Worm (Caenorhabditis elegans) whole organism, L4 larva: ENCODE results near the gene msd-4.
A peak's percentile ranks its signal among the peaks of the same experiment; 100 is the strongest.

Experiments used
- D1046.2 ChIP-seq: fragments of 200-800 bp; sonication (Bioruptor generic); IDR thresholded peaks from 2 replicates; pipeline ENCODE4 v1.3.6; 2022; ENCODE audit warnings: missing genetic modification characterization, missing compliant biosample characterization
- F10B5.3 ChIP-seq: sonication (generic microtip); optimal IDR thresholded peaks from 2 replicates; lab custom pipeline; 2016; ENCODE audit warnings: mild to moderate bottlenecking, missing genetic modification characterization, missing compliant biosample characterization
- R02D3.7 ChIP-seq: fragments of 150-350 bp; sonication (generic microtip); optimal IDR thresholded peaks from 3 replicates; lab custom pipeline; 2014; ENCODE audit warnings: missing biosample characterization, missing genetic modification characterization
- T20F7.1 ChIP-seq: fragments of 200-800 bp; sonication (Bioruptor generic); optimal IDR thresholded peaks from 2 replicates; lab custom pipeline; 2018; ENCODE audit warnings: mild to moderate bottlenecking, missing genetic modification characterization, missing compliant biosample characterization
- Y105C5A.15 ChIP-seq: fragments of 200-800 bp; sonication (Bioruptor generic); IDR thresholded peaks from 2 replicates; pipeline ENCODE4 v1.3.6; 2022; ENCODE audit warnings: missing genetic modification characterization, missing compliant biosample characterization
- Y48G9A.11 ChIP-seq: fragments of 200-800 bp; sonication (Bioruptor generic); IDR thresholded peaks from 2 replicates; pipeline ENCODE4 v1.3.6; 2022; ENCODE audit warnings: missing genetic modification reagents, missing genetic modification characterization, missing compliant biosample characterization
- Y5F2A.4 ChIP-seq: fragments of 200-800 bp; sonication (Bioruptor generic); optimal IDR thresholded peaks from 2 replicates; lab custom pipeline; 2018; ENCODE audit warnings: mild to moderate bottlenecking, missing genetic modification characterization, missing compliant biosample characterization
- ZK546.5 ChIP-seq, 2 experiments: sonication (generic microtip); optimal IDR thresholded peaks; 2 replicates each; lab custom pipeline; 2017; ENCODE audit warnings: missing biosample characterization in 2 of 2, missing genetic modification characterization in 2 of 2
- aha-1 ChIP-seq: fragments of 150-350 bp; peaks from one replicate; lab custom pipeline; 2014; ENCODE audit warnings: missing biosample characterization, missing genetic modification characterization
- attf-4 ChIP-seq: sonication (generic microtip); optimal IDR thresholded peaks from 3 replicates; lab custom pipeline; 2017; ENCODE audit warnings: missing biosample characterization, missing genetic modification characterization
- ceh-28 ChIP-seq: fragments of 150-350 bp; optimal IDR thresholded peaks from 2 replicates; lab custom pipeline; 2014; ENCODE audit warnings: missing biosample characterization, missing genetic modification reagents, missing genetic modification characterization
- ceh-44 ChIP-seq: fragments of 200-800 bp; sonication (Bioruptor generic); IDR thresholded peaks from 2 replicates; pipeline ENCODE4 v1.3.6; 2022; ENCODE audit warnings: missing genetic modification reagents, missing genetic modification characterization, missing compliant biosample characterization
- ceh-62 ChIP-seq: sonication (generic microtip); optimal IDR thresholded peaks from 2 replicates; lab custom pipeline; 2017; ENCODE audit warnings: missing biosample characterization, missing genetic modification characterization
- ces-1 ChIP-seq: fragments of 150-350 bp; sonication (generic microtip); optimal IDR thresholded peaks from 4 replicates; lab custom pipeline; 2014; ENCODE audit warnings: missing biosample characterization, missing genetic modification reagents, missing genetic modification characterization
- cey-2 ChIP-seq: sonication (generic microtip); optimal IDR thresholded peaks from 3 replicates; lab custom pipeline; 2017; ENCODE audit warnings: missing genetic modification characterization, mild to moderate bottlenecking, missing compliant biosample characterization, antibody characterized with exemption, borderline replicate concordance; ENCODE audit not compliant: insufficient read depth
- daf-16 ChIP-seq, 3 experiments: sonication (generic microtip); optimal IDR thresholded peaks; 2 replicates each; lab custom pipeline; 2016 to 2017; ENCODE audit warnings: missing genetic modification characterization in 3 of 3, missing genetic modification reagents in 3 of 3, mild to moderate bottlenecking in 2 of 3, missing compliant biosample characterization in 2 of 3, missing biosample characterization in 1 of 3, moderate library complexity in 1 of 3
- dmd-8 ChIP-seq: fragments of 200-800 bp; sonication (Bioruptor generic); IDR thresholded peaks from 2 replicates; pipeline ENCODE4 v1.3.6; 2022; ENCODE audit warnings: missing genetic modification characterization, missing compliant biosample characterization
- dpl-1 ChIP-seq: fragments of 150-350 bp; optimal IDR thresholded peaks from 2 replicates; lab custom pipeline; 2014; ENCODE audit warnings: missing biosample characterization, missing genetic modification reagents, missing genetic modification characterization
- fkh-10 ChIP-seq: fragments of 150-350 bp; optimal IDR thresholded peaks from 2 replicates; lab custom pipeline; 2014; ENCODE audit warnings: missing biosample characterization, missing genetic modification reagents, missing genetic modification characterization
- fos-1 ChIP-seq: fragments of 150-350 bp; optimal IDR thresholded peaks from 2 replicates; lab custom pipeline; 2014; ENCODE audit warnings: missing biosample characterization, missing genetic modification characterization
- hif-1 ChIP-seq, 2 experiments: sonication (generic microtip); optimal IDR thresholded peaks; 2 replicates each; lab custom pipeline; 2016 to 2017; ENCODE audit warnings: missing compliant biosample characterization in 2 of 2, missing genetic modification characterization in 2 of 2, missing genetic modification reagents in 2 of 2, missing genotype in 2 of 2, mild to moderate bottlenecking in 1 of 2
- hmg-1.1 ChIP-seq: fragments of 200-800 bp; sonication (Bioruptor generic); IDR thresholded peaks from 2 replicates; pipeline ENCODE4 v1.3.6; 2022; ENCODE audit warnings: missing genetic modification reagents, missing genetic modification characterization, missing compliant biosample characterization
- lin-13 ChIP-seq: fragments of 150-350 bp; optimal IDR thresholded peaks from 2 replicates; lab custom pipeline; 2014; ENCODE audit warnings: missing biosample characterization, missing genetic modification reagents, missing genetic modification characterization
- lin-15B ChIP-seq: fragments of 150-350 bp; sonication (generic microtip); optimal IDR thresholded peaks from 3 replicates; lab custom pipeline; 2014; ENCODE audit warnings: missing biosample characterization, missing genetic modification characterization
- lin-29 ChIP-seq: fragments of 200-800 bp; sonication (Bioruptor generic); IDR thresholded peaks from 2 replicates; pipeline ENCODE4 v1.3.6; 2022; ENCODE audit warnings: missing genetic modification reagents, missing genetic modification characterization, missing compliant biosample characterization
- lin-39 ChIP-seq: fragments of 150-350 bp; optimal IDR thresholded peaks from 2 replicates; lab custom pipeline; 2014; ENCODE audit warnings: missing biosample characterization, missing genetic modification reagents, missing genetic modification characterization
- mdl-1 ChIP-seq, 2 experiments: fragments of 150-350 bp in 1 of 2; sonication (generic microtip) in 1 of 2; optimal IDR thresholded peaks; 2 replicates each; lab custom pipeline; 2014 to 2017; ENCODE audit warnings: missing biosample characterization in 2 of 2, missing genetic modification characterization in 2 of 2
- mes-2 ChIP-seq: sonication (generic microtip); optimal IDR thresholded peaks from 2 replicates; lab custom pipeline; 2016; ENCODE audit warnings: missing genotype, mild to moderate bottlenecking, missing genetic modification characterization, missing compliant biosample characterization; ENCODE audit not compliant: poor library complexity, severe bottlenecking
- nhr-102 ChIP-seq: sonication (generic microtip); optimal IDR thresholded peaks from 2 replicates; lab custom pipeline; 2016; ENCODE audit warnings: mild to moderate bottlenecking, missing genetic modification characterization, moderate library complexity, missing compliant biosample characterization
- nhr-28 ChIP-seq: fragments of 150-350 bp; optimal IDR thresholded peaks from 2 replicates; lab custom pipeline; 2014; ENCODE audit warnings: missing biosample characterization, missing genetic modification characterization
- nhr-41 ChIP-seq: fragments of 200-800 bp; sonication (Bioruptor generic); IDR thresholded peaks from 2 replicates; pipeline ENCODE4 v1.3.6; 2022; ENCODE audit warnings: missing genetic modification reagents, missing genetic modification characterization, missing compliant biosample characterization
- nhr-42 ChIP-seq: fragments of 200-800 bp; sonication (Bioruptor generic); IDR thresholded peaks from 2 replicates; pipeline ENCODE4 v1.3.6; 2022; ENCODE audit warnings: missing genetic modification characterization, missing compliant biosample characterization
- nhr-76 ChIP-seq: fragments of 150-350 bp; optimal IDR thresholded peaks from 2 replicates; lab custom pipeline; 2014; ENCODE audit warnings: missing biosample characterization, missing genetic modification characterization
- pqm-1 ChIP-seq: sonication (generic microtip); optimal IDR thresholded peaks from 2 replicates; lab custom pipeline; 2017; ENCODE audit warnings: missing biosample characterization, missing genetic modification characterization
- rbr-2 ChIP-seq: sonication (generic microtip); optimal IDR thresholded peaks from 2 replicates; lab custom pipeline; 2016; ENCODE audit warnings: missing genotype, missing genetic modification characterization, missing compliant biosample characterization
- saeg-2 ChIP-seq: fragments of 200-800 bp; sonication (Bioruptor generic); IDR thresholded peaks from 2 replicates; pipeline ENCODE4 v1.3.6; 2022; ENCODE audit warnings: missing genetic modification reagents, missing genetic modification characterization, missing compliant biosample characterization
- sdz-12 ChIP-seq: fragments of 200-800 bp; sonication (Bioruptor generic); optimal IDR thresholded peaks from 2 replicates; lab custom pipeline; 2018; ENCODE audit warnings: mild to moderate bottlenecking, missing genetic modification characterization, missing compliant biosample characterization
- skn-1 ChIP-seq: fragments of 150-350 bp; optimal IDR thresholded peaks from 2 replicates; lab custom pipeline; 2014; ENCODE audit warnings: missing biosample characterization, missing genetic modification characterization
- spr-3 ChIP-seq: fragments of 200-800 bp; sonication (Bioruptor generic); optimal IDR thresholded peaks from 2 replicates; lab custom pipeline; 2018; ENCODE audit warnings: mild to moderate bottlenecking, missing genetic modification characterization, missing compliant biosample characterization
- tag-97 ChIP-seq: fragments of 200-800 bp; sonication (Bioruptor generic); IDR thresholded peaks from 2 replicates; pipeline ENCODE4 v1.3.6; 2022; ENCODE audit warnings: missing genetic modification characterization, missing compliant biosample characterization
- tra-1 ChIP-seq: fragments of 200-800 bp; sonication (Bioruptor generic); IDR thresholded peaks from 2 replicates; pipeline ENCODE4 v1.3.6; 2022; ENCODE audit warnings: missing genetic modification reagents, missing genetic modification characterization, missing compliant biosample characterization
- unc-130 ChIP-seq: sonication (generic microtip); optimal IDR thresholded peaks from 2 replicates; lab custom pipeline; 2016; ENCODE audit warnings: missing genetic modification reagents, missing genetic modification characterization, missing compliant biosample characterization
- unc-39 ChIP-seq: sonication (generic microtip); optimal IDR thresholded peaks from 2 replicates; lab custom pipeline; 2017; ENCODE audit warnings: missing biosample characterization, missing genetic modification characterization
- vab-7 ChIP-seq: fragments of 200-800 bp; sonication (Bioruptor generic); IDR thresholded peaks from 2 replicates; pipeline ENCODE4 v1.3.6; 2022; ENCODE audit warnings: missing genetic modification reagents, missing genetic modification characterization, missing compliant biosample characterization
- zag-1 ChIP-seq: fragments of 150-350 bp; optimal IDR thresholded peaks from 2 replicates; lab custom pipeline; 2014; ENCODE audit warnings: missing biosample characterization, missing genetic modification characterization
- zfp-2 ChIP-seq: sonication (generic microtip); optimal IDR thresholded peaks from 2 replicates; lab custom pipeline; 2016; ENCODE audit warnings: mild to moderate bottlenecking, missing genetic modification characterization, missing compliant biosample characterization
- zip-2 ChIP-seq: fragments of 150-350 bp; optimal IDR thresholded peaks from 2 replicates; lab custom pipeline; 2014; ENCODE audit warnings: missing biosample characterization, missing genetic modification characterization
- ztf-11 ChIP-seq: fragments of 150-350 bp; optimal IDR thresholded peaks from 2 replicates; lab custom pipeline; 2014; ENCODE audit warnings: missing biosample characterization, missing genetic modification characterization
- ztf-7 ChIP-seq: fragments of 150-350 bp; optimal IDR thresholded peaks from 2 replicates; lab custom pipeline; 2014; ENCODE audit warnings: missing biosample characterization, missing genetic modification characterization

The msd-4 gene

ce11 chrIII:4900260-4900659, 31.7 kb upstream of the msd-4 start, which contains the start of gene tag-340:
Gene tag-340, plus strand, starts transcription at chrIII:4900508.
- TF ChIP-seq nhr-28 (peak; percentile 3), daf-16 (GFP tag; optimal IDR thresholded peaks at IDR 0.05; lab: Kevin White, UChicago) (no peak), daf-16 (tag; optimal IDR thresholded peaks at IDR 0.05; lab: Kevin White, UChicago) (peak; percentile 42), R02D3.7 (tag; lab: Kevin White, UChicago) (no peak)

ce11 chrIII:4899728-4900127, 31.2 kb upstream of the msd-4 start:
- TF ChIP-seq unc-39 (tag; lab: Kevin White, UChicago) (peak; percentile 90), dpl-1 (GFP tag; lab: Kevin White, UChicago) (peak; percentile 93), tag-97 (GFP tag; lab: Robert Waterston, UW) (no peak), ztf-7 (tag; lab: Kevin White, UChicago) (peak; percentile 74), attf-4 (tag; lab: Kevin White, UChicago) (no peak), Y48G9A.11 (GFP tag; lab: Robert Waterston, UW) (peak; percentile 81), hif-1 (tag; optimal IDR thresholded peaks at IDR 0.05; lab: Kevin White, UChicago) (peak; percentile 94 to 97), lin-39 (tag; lab: Kevin White, UChicago) (no peak), zfp-2 (peak; percentile 96), F10B5.3 (tag; lab: Kevin White, UChicago) (peak; percentile 88), tra-1 (peak; percentile 99), nhr-76 (tag; lab: Kevin White, UChicago) (peak; percentile 83), unc-130 (GFP tag; lab: Kevin White, UChicago) (peak; percentile 79), lin-13 (peak; percentile 97), vab-7 (GFP tag; lab: Robert Waterston, UW) (peak; percentile 97), Y105C5A.15 (no peak), nhr-41 (GFP tag; lab: Robert Waterston, UW) (peak; percentile 99), lin-29 (peak; percentile 94), mes-2 (tag; lab: Kevin White, UChicago) (peak; percentile 94), saeg-2 (peak; percentile 100), zip-2 (tag; lab: Kevin White, UChicago) (peak; percentile 87), ceh-28 (tag; lab: Kevin White, UChicago) (peak; percentile 36), rbr-2 (tag; lab: Kevin White, UChicago) (peak; percentile 99), ZK546.5 (tag; optimal IDR thresholded peaks at IDR 0.05; lab: Kevin White, UChicago) (peak in 1 of 2 experiments; percentile 59), aha-1 (peak; percentile 100), T20F7.1 (GFP tag; lab: Kevin White, UChicago) (peak; percentile 95), cey-2 (tag; lab: Kevin White, UChicago) (peak; percentile 9), ceh-44 (GFP tag; lab: Robert Waterston, UW) (peak; percentile 58; the same call in 1 of the 2 replicates), hmg-1.1 (GFP tag; lab: Robert Waterston, UW) (peak; percentile 98), sdz-12 (peak; percentile 95), fos-1 (no peak), nhr-42 (GFP tag; lab: Robert Waterston, UW) (peak; percentile 96), skn-1 (tag; lab: Kevin White, UChicago) (peak; percentile 64), nhr-102 (tag; lab: Kevin White, UChicago) (peak; percentile 98), daf-16 (GFP tag; optimal IDR thresholded peaks at IDR 0.05; lab: Kevin White, UChicago) (peak; percentile 78 to 97), daf-16 (tag; optimal IDR thresholded peaks at IDR 0.05; lab: Kevin White, UChicago) (peak; percentile 65), ces-1 (GFP tag; lab: Kevin White, UChicago) (peak; percentile 70), pqm-1 (peak; percentile 31), dmd-8 (GFP tag; lab: Robert Waterston, UW) (peak; percentile 58; the same call in 1 of the 2 replicates), zag-1 (peak; percentile 62), lin-15B (tag; lab: Kevin White, UChicago) (peak; percentile 71), D1046.2 (peak; percentile 93), fkh-10 (GFP tag; lab: Kevin White, UChicago) (peak; percentile 99), ztf-11 (tag; lab: Kevin White, UChicago) (no peak), ceh-62 (tag; lab: Kevin White, UChicago) (no peak), mdl-1 (tag; optimal IDR thresholded peaks at IDR 0.05; lab: Kevin White, UChicago) (peak; percentile 79 to 99), spr-3 (GFP tag; lab: Kevin White, UChicago) (peak; percentile 93), Y5F2A.4 (GFP tag; lab: Kevin White, UChicago) (peak; percentile 85)
